Worm (Caenorhabditis elegans) whole organism, L4/young adult: ENCODE measurements around the gene F38H4.6.

Experiments used
- W03F9.2 ChIP-seq: fragments of 150-350 bp; optimal IDR thresholded peaks from 2 replicates; lab custom pipeline; 2014; ENCODE audit warnings: missing biosample characterization, missing genetic modification characterization
- dao-5 ChIP-seq: sonication (generic microtip); optimal IDR thresholded peaks from 2 replicates; lab custom pipeline; 2016; ENCODE audit warnings: missing genotype, missing genetic modification characterization, moderate library complexity, missing compliant biosample characterization
- him-1 ChIP-seq: sonication (generic microtip); optimal IDR thresholded peaks from 2 replicates; lab custom pipeline; 2016; ENCODE audit warnings: missing genotype, missing genetic modification reagents, missing genetic modification characterization, missing compliant biosample characterization

- TF ChIP-seq him-1: no peak
- peak; percentile 26 for TF ChIP-seq W03F9.2 (tag; lab: Kevin White, UChicago)
- no peak for TF ChIP-seq dao-5
These were observed 8.4 kb upstream of the F38H4.6 start, which contains the start of gene ech-2 for ce11 chrIV:11855900-11856660.
